Fruit fly (Drosophila melanogaster) whole organism, adult: ENCODE data around the gene CG3568.

ENCODE experiments used
- CG11617 ChIP-seq: fragments of 200-800 bp; sonication (Bioruptor generic); optimal IDR thresholded peaks from 2 replicates; lab custom pipeline; 2017; ENCODE audit warnings: mild to moderate bottlenecking, missing biosample characterization, missing genetic modification reagents, missing genetic modification characterization
- CG12768 ChIP-seq: fragments of 200-800 bp; sonication (Bioruptor generic); optimal IDR thresholded peaks from 2 replicates; lab custom pipeline; 2017; ENCODE audit warnings: missing biosample characterization, missing genetic modification characterization, mild to moderate bottlenecking, moderate library complexity, missing genetic modification reagents
- ovo ChIP-seq: fragments of 200-800 bp; sonication (Bioruptor generic); optimal IDR thresholded peaks from 2 replicates; lab custom pipeline; 2016; ENCODE audit warnings: missing biosample characterization, missing genetic modification characterization

dm6 chrX:4573971-4574370 lies 31.5 kb downstream of the CG3568 start:
- TF ChIP-seq CG11617 (GFP tag; lab: Kevin White, UChicago), result no peak
- no peak for TF ChIP-seq ovo (GFP tag; lab: Kevin White, UChicago)
- no peak for TF ChIP-seq CG12768 (GFP tag; lab: Kevin White, UChicago)
